Worm (Caenorhabditis elegans): Measurements from ENCODE around the gene T14G8.6.

The T14G8.6 gene

ce11 chrX:12860711-12861287, 1.8 kb downstream of the T14G8.6 start, which contains the start of gene T14G8.3 (continued):
- TF ChIP-seq dmd-8 (GFP tag; IDR thresholded peaks at IDR 0.05), result no peak
- TF ChIP-seq daf-12 (tag; optimal IDR thresholded peaks at IDR 0.05), result no peak
- no peak for TF ChIP-seq saeg-2 (GFP tag; IDR thresholded peaks at IDR 0.05)
- TF ChIP-seq dmd-6 (GFP tag; IDR thresholded peaks at IDR 0.05), result peak; percentile 26; the same call in 1 of the 2 replicates
- no peak for TF ChIP-seq sdz-12 (GFP tag; optimal IDR thresholded peaks at IDR 0.05)
- no peak for TF ChIP-seq snpc-4 (tag; optimal IDR thresholded peaks at IDR 0.05)
- TF ChIP-seq hif-1 (tag; optimal IDR thresholded peaks at IDR 0.05), result no peak
- no peak for TF ChIP-seq spr-3 (GFP tag; optimal IDR thresholded peaks at IDR 0.05)
- TF ChIP-seq T26A8.4 (GFP tag; IDR thresholded peaks at IDR 0.05), result no peak
- no peak for TF ChIP-seq ceh-82 (tag; optimal IDR thresholded peaks at IDR 0.05)
- no peak for TF ChIP-seq Y105C5A.15 (GFP tag; IDR thresholded peaks at IDR 0.05)
- TF ChIP-seq zip-11 (GFP tag; IDR thresholded peaks at IDR 0.05), result no peak
- peak in 1 of 2 experiments; percentile 41 for TF ChIP-seq mdl-1 (tag; optimal IDR thresholded peaks at IDR 0.05)
- TF ChIP-seq daf-19 (GFP tag; conservative IDR thresholded peaks at IDR 0.05), result no peak
- no peak for TF ChIP-seq nhr-41 (GFP tag; IDR thresholded peaks at IDR 0.05)
- no peak for TF ChIP-seq lin-15B (tag; optimal IDR thresholded peaks at IDR 0.05)
- TF ChIP-seq ztf-11 (tag; optimal IDR thresholded peaks at IDR 0.05), result no peak
- TF ChIP-seq nhr-237 (tag; optimal IDR thresholded peaks at IDR 0.05), result no peak
- TF ChIP-seq nhr-102 (tag; optimal IDR thresholded peaks at IDR 0.05), result peak; percentile 23
- no peak for TF ChIP-seq daf-8 (GFP tag; IDR thresholded peaks at IDR 0.05)
- no peak for TF ChIP-seq F37D6.2 (tag; optimal IDR thresholded peaks at IDR 0.05)
- no peak for TF ChIP-seq lin-29 (GFP tag; IDR thresholded peaks at IDR 0.05)
- TF ChIP-seq F10B5.3 (tag; optimal IDR thresholded peaks at IDR 0.05), result no peak
- TF ChIP-seq duxl-1 (tag; optimal IDR thresholded peaks at IDR 0.05; ENCODE audit: poor library complexity), result no peak
- TF ChIP-seq skn-1 (tag; optimal IDR thresholded peaks at IDR 0.05), result no peak
- TF ChIP-seq madf-9 (GFP tag; conservative IDR thresholded peaks at IDR 0.05), result no peak
- TF ChIP-seq cey-2 (tag; optimal IDR thresholded peaks at IDR 0.05; ENCODE audit: borderline replicate concordance, insufficient read depth), result no peak
- peak; percentile 19 for TF ChIP-seq mxl-3 (GFP tag; optimal IDR thresholded peaks at IDR 0.05)
- TF ChIP-seq T20F7.1 (GFP tag; optimal IDR thresholded peaks at IDR 0.05), result peak; percentile 45
- no peak for TF ChIP-seq ama-1 (optimal IDR thresholded peaks at IDR 0.05)
- no peak for TF ChIP-seq ceh-20 (GFP tag; IDR thresholded peaks at IDR 0.05)
- no peak for TF ChIP-seq ceh-62 (tag; optimal IDR thresholded peaks at IDR 0.05)
- no peak for TF ChIP-seq fkh-10 (GFP tag; optimal IDR thresholded peaks at IDR 0.05)
- TF ChIP-seq ctbp-1 (GFP tag; IDR thresholded peaks at IDR 0.05), result no peak
- TF ChIP-seq hlh-30 (tag; optimal IDR thresholded peaks at IDR 0.05; ENCODE audit: insufficient read depth), result peak; percentile 39
- TF ChIP-seq Y5F2A.4 (GFP tag; optimal IDR thresholded peaks at IDR 0.05), result no peak
- no peak for TF ChIP-seq ceh-44 (GFP tag; IDR thresholded peaks at IDR 0.05)
- TF ChIP-seq gei-8 (GFP tag; optimal IDR thresholded peaks at IDR 0.05), result no peak
- TF ChIP-seq nhr-77 (tag; optimal IDR thresholded peaks at IDR 0.05), result peak; percentile 52
- TF ChIP-seq jun-1 (tag; optimal IDR thresholded peaks at IDR 0.05), result no peak
- TF ChIP-seq snpc-1.2 (GFP tag; IDR thresholded peaks at IDR 0.05), result no peak
- TF ChIP-seq spr-1 (tag; optimal IDR thresholded peaks at IDR 0.05), result peak; percentile 6
- TF ChIP-seq pqm-1 (tag; optimal IDR thresholded peaks at IDR 0.05), result peak; percentile 7
- no peak for TF ChIP-seq lin-13 (GFP tag; optimal IDR thresholded peaks at IDR 0.05)
- TF ChIP-seq ZK546.5 (tag; optimal IDR thresholded peaks at IDR 0.05), result no peak
- TF ChIP-seq attf-4 (tag; optimal IDR thresholded peaks at IDR 0.05), result no peak
- TF ChIP-seq ceh-32 (tag; optimal IDR thresholded peaks at IDR 0.05; ENCODE audit: poor library complexity), result no peak
- no peak for TF ChIP-seq hmg-1.1 (GFP tag; IDR thresholded peaks at IDR 0.05)
- no peak for TF ChIP-seq aly-2 (tag; optimal IDR thresholded peaks at IDR 0.05)
- no peak for TF ChIP-seq egl-27 (tag; optimal IDR thresholded peaks at IDR 0.05)
- TF ChIP-seq mep-1 (tag; optimal IDR thresholded peaks at IDR 0.05), result peak; percentile 83
- TF ChIP-seq nhr-111 (GFP tag; optimal IDR thresholded peaks at IDR 0.05), result no peak
